Worm (Caenorhabditis elegans) whole organism, midembryonic: ENCODE data around the gene Y57A10C.10.

Experiments used
- T22C8.4 ChIP-seq: fragments of 200-800 bp; sonication (Bioruptor generic); IDR thresholded peaks from 2 replicates; pipeline ENCODE4 v1.3.6; 2022; ENCODE audit warnings: missing genetic modification characterization, missing compliant biosample characterization
- cog-1 ChIP-seq: sonication (generic microtip); optimal IDR thresholded peaks from 2 replicates; lab custom pipeline; 2016; ENCODE audit warnings: missing genetic modification characterization, missing compliant biosample characterization
- flt-1 ChIP-seq: fragments of 200-800 bp; sonication (Bioruptor generic); IDR thresholded peaks from 2 replicates; pipeline ENCODE4 v1.3.6; 2022; ENCODE audit warnings: missing genetic modification characterization, missing compliant biosample characterization
- klf-2 ChIP-seq: fragments of 200-800 bp; sonication (Bioruptor generic); conservative IDR thresholded peaks from 2 replicates; pipeline ENCODE4 v1.3.6; 2022; ENCODE audit warnings: missing genetic modification reagents, missing genetic modification characterization, missing compliant biosample characterization
- med-1 ChIP-seq: sonication (generic microtip); optimal IDR thresholded peaks from 2 replicates; lab custom pipeline; 2017; ENCODE audit warnings: missing genetic modification characterization, mild to moderate bottlenecking, missing compliant biosample characterization, antibody characterized with exemption, missing genetic modification reagents; ENCODE audit not compliant: insufficient read depth
- ref-1 ChIP-seq: fragments of 200-800 bp; sonication (Bioruptor generic); conservative IDR thresholded peaks from 2 replicates; pipeline ENCODE4 v1.3.6; 2022; ENCODE audit warnings: missing genetic modification reagents, missing genetic modification characterization, missing compliant biosample characterization
- tab-1 ChIP-seq: fragments of 200-800 bp; sonication (Bioruptor generic); IDR thresholded peaks from 2 replicates; pipeline ENCODE4 v1.3.6; 2022; ENCODE audit warnings: missing genetic modification characterization, missing compliant biosample characterization
- ztf-23 ChIP-seq: fragments of 200-800 bp; sonication (Bioruptor generic); IDR thresholded peaks from 2 replicates; pipeline ENCODE4 v1.3.6; 2022; ENCODE audit warnings: missing genetic modification reagents, missing genetic modification characterization, missing compliant biosample characterization
- ztf-29 ChIP-seq: fragments of 200-800 bp; sonication (Bioruptor generic); IDR thresholded peaks from 2 replicates; pipeline ENCODE4 v1.3.6; 2022; ENCODE audit warnings: missing genetic modification reagents, missing genetic modification characterization, missing compliant biosample characterization

Gene Y57A10C.10

DNA sequence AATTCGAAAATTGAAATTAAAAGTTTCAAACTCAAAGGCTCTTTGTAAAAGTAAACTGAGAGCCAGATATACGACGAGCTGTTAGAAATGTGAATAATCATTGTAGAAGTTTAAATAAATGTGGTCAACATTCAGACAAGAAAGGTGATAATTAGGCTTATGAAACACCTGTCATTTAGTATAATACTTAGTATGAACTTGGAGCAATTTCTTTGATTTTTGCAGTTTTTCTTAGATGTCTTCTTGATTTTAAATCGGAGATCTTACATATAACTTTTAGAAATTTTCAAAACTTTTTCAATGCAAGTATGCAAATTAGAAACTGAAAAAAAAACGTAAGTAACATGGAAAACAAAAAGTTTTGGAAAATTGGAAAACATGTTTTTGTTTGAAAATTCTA lies 34.7 kb downstream of the Y57A10C.10 start, which contains the start of gene sre-30:
Gene sre-30, minus strand, starts transcription at position 101 of the 400 bp plus-strand sequence.
- TF ChIP-seq klf-2 (GFP tag; lab: Robert Waterston, UW) (no peak), ref-1 (GFP tag; lab: Robert Waterston, UW) (no peak), flt-1 (GFP tag; lab: Robert Waterston, UW) (no peak), med-1 (GFP tag; lab: Kevin White, UChicago) (no peak), T22C8.4 (no peak), ztf-23 (no peak), cog-1 (tag; lab: Kevin White, UChicago) (no peak), tab-1 (GFP tag; lab: Robert Waterston, UW) (no peak)

DNA sequence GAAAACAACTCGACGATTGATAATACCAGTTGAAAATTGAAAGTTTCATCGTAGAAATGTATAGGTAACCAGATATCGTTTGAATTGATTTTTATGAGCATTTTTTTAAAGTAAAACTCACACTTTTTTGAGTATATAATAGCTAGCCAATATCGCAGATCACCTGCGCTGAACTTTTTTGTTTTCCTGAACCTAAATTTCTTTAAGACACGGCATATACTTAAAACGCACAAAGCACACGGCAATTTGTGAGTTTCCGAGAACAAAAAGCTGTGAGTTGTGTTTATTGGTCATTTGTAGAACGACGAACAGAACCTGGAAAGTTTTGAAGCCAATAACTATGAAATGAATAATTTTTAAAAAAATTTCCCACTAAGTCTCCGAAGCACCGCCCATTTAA lies 39.3 kb downstream of the Y57A10C.10 start, which contains the start of gene sre-29:
Gene sre-29, minus strand, starts transcription at position 101 of the 400 bp plus-strand sequence.
- no peak for TF ChIP-seq tab-1 (GFP tag; lab: Robert Waterston, UW)
- TF ChIP-seq cog-1 (tag; lab: Kevin White, UChicago) = no peak
- TF ChIP-seq ztf-23 = no peak
- no peak for TF ChIP-seq med-1 (GFP tag; lab: Kevin White, UChicago)
- TF ChIP-seq klf-2 (GFP tag; lab: Robert Waterston, UW) = no peak
- no peak for TF ChIP-seq T22C8.4
- no peak for TF ChIP-seq ztf-29
- no peak for TF ChIP-seq flt-1 (GFP tag; lab: Robert Waterston, UW)
- no peak for TF ChIP-seq ref-1 (GFP tag; lab: Robert Waterston, UW)

DNA sequence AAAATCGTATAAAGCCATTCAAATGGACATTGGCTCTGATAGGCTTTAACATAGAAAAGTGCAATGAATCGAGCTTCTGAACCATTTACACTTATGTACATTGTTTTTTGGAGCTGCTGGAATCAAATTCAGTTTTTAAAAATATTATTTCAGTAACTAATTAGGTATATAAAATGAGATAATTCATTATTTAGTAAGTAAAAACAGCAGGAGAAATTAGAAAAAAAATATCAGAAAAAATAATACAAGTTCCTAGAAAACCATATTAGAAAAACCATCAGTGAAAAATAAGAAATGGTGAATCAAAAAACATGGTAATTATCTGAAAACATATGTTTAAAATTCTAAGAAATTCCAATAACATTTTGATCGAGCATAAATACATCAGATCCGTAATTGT lies 43.4 kb downstream of the Y57A10C.10 start, which contains the start of gene F57G9.7:
Gene F57G9.7, minus strand, starts transcription at position 101 of the 400 bp plus-strand sequence.
- TF ChIP-seq ztf-23 (no peak), T22C8.4 (no peak), cog-1 (tag; lab: Kevin White, UChicago) (no peak), ref-1 (GFP tag; lab: Robert Waterston, UW) (no peak), med-1 (GFP tag; lab: Kevin White, UChicago) (no peak), klf-2 (GFP tag; lab: Robert Waterston, UW) (no peak), tab-1 (GFP tag; lab: Robert Waterston, UW) (no peak), flt-1 (GFP tag; lab: Robert Waterston, UW) (no peak), ztf-29 (no peak)

DNA sequence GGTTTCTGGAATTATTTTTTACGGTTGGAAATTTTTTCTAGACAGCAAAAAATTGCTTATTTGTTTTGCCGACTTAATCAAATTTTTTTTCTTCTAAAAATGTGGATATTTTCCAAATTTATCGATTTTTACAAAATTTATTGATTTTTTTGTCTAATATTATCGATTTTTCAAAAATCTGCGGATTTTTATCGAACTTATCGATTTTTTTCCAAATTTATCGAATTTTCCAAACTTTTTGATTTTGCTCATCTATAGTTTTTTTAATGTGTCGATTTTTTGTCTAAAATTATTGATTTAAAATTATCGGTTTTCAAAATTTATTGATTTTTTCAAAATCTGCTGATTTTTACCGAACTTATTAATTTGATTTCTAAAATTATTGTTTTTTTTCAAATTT lies 46.9 kb downstream of the Y57A10C.10 start:
- TF ChIP-seq T22C8.4 = peak; percentile 72; the same call in 1 of the 2 replicates
- TF ChIP-seq flt-1 (GFP tag; lab: Robert Waterston, UW) = no peak

DNA sequence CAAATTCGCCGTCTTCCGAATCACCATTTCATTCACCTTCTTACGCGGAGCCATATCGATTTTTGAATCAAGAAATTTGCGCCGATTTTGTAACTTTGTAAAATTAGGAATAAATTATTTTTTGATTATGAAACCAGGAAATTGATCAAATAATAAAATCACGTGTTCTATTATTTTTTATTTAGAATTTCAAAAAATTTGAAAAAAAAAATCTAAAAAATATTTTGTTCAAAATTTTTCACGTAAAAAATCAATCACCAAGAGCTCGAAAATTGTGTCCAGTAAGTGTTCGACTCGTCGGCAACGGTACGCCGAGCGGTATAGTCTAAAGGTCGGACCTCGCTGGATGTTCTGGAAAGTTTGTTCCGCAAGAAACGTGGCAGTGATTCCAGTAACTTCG lies 47.4 kb downstream of the Y57A10C.10 start, which contains the start of gene Y57A10B.7:
Gene Y57A10B.7, minus strand, starts transcription at position 101 of the 400 bp plus-strand sequence.
- TF ChIP-seq ztf-29 (no peak), cog-1 (tag; lab: Kevin White, UChicago) (no peak), T22C8.4 (no peak), flt-1 (GFP tag; lab: Robert Waterston, UW) (no peak), ztf-23 (no peak), ref-1 (GFP tag; lab: Robert Waterston, UW) (no peak), tab-1 (GFP tag; lab: Robert Waterston, UW) (no peak), klf-2 (GFP tag; lab: Robert Waterston, UW) (no peak), med-1 (GFP tag; lab: Kevin White, UChicago) (no peak)
